Worm (Caenorhabditis elegans) whole organism, L1 larva: Measurements from ENCODE around the gene K01B6.4.

Experiments
- ama-1 ChIP-seq: fragments of 150-350 bp; optimal IDR thresholded peaks from 2 replicates; lab custom pipeline; 2014
- ces-1 ChIP-seq: fragments of 150-350 bp; optimal IDR thresholded peaks from 2 replicates; lab custom pipeline; 2014; ENCODE audit warnings: missing biosample characterization, missing genetic modification reagents, missing genetic modification characterization
- fos-1 ChIP-seq: fragments of 150-350 bp; optimal IDR thresholded peaks from 2 replicates; lab custom pipeline; 2014; ENCODE audit warnings: missing biosample characterization, missing genetic modification characterization
- lin-13 ChIP-seq: fragments of 150-350 bp; optimal IDR thresholded peaks from 2 replicates; lab custom pipeline; 2014; ENCODE audit warnings: missing biosample characterization, missing genetic modification reagents, missing genetic modification characterization
- mdl-1 ChIP-seq, 2 experiments: fragments of 150-350 bp; optimal IDR thresholded peaks; 2 replicates each; lab custom pipeline; 2014 to 2017; ENCODE audit warnings: missing biosample characterization in 2 of 2, missing genetic modification characterization in 2 of 2, inconsistent platforms in 1 of 2
- mep-1 ChIP-seq: fragments of 150-350 bp; optimal IDR thresholded peaks from 2 replicates; lab custom pipeline; 2014; ENCODE audit warnings: missing biosample characterization, missing genetic modification characterization
- nhr-12 ChIP-seq: sonication (generic microtip); optimal IDR thresholded peaks from 2 replicates; lab custom pipeline; 2017; ENCODE audit warnings: missing biosample characterization, missing genetic modification characterization
- nhr-84 ChIP-seq: sonication (generic microtip); optimal IDR thresholded peaks from 2 replicates; lab custom pipeline; 2017; ENCODE audit warnings: missing biosample characterization, missing genetic modification characterization
- nhr-90 ChIP-seq: sonication (generic microtip); optimal IDR thresholded peaks from 2 replicates; lab custom pipeline; 2016; ENCODE audit warnings: mild to moderate bottlenecking, missing genetic modification characterization, missing compliant biosample characterization; ENCODE audit not compliant: poor library complexity
- snpc-4 ChIP-seq: fragments of 150-350 bp; optimal IDR thresholded peaks from 2 replicates; lab custom pipeline; 2014; ENCODE audit warnings: missing biosample characterization, missing genetic modification characterization
- unc-86 ChIP-seq: sonication (generic microtip); optimal IDR thresholded peaks from 2 replicates; lab custom pipeline; 2016; ENCODE audit warnings: missing genetic modification characterization, missing compliant biosample characterization
- unc-98 ChIP-seq: fragments of 200-800 bp; sonication (Bioruptor generic); IDR thresholded peaks from 2 replicates; pipeline ENCODE4 v1.3.6; 2022; ENCODE audit warnings: missing genetic modification characterization, missing compliant biosample characterization
- ztf-11 ChIP-seq, 2 experiments: sonication (generic microtip); optimal IDR thresholded peaks; 2 replicates each; lab custom pipeline; 2016 to 2017; ENCODE audit warnings: missing genetic modification characterization in 2 of 2, missing biosample characterization in 1 of 2, missing compliant biosample characterization in 1 of 2
- ztf-4 ChIP-seq: fragments of 150-350 bp; optimal IDR thresholded peaks from 2 replicates; lab custom pipeline; 2014; ENCODE audit warnings: missing biosample characterization, missing genetic modification characterization

DNA sequence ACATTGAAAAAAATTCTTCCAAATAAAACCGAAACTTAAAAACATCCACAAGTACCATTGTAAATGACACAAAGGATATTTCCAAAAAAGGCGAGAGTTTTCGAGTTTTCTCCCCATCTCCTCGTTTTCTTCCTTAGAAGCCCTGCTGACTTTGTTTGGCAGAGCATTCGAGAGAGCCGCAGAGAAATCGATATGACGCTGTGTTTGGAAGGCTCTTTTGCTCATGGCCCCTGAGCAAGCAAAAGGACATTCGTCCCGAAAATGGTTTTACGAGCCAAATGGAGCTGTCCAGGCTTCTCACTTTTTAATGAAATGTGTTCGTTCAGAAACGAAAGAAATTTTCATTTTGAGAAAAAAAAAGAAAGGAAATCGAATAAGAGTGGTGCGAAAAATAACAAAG, 25.1 kb downstream of the K01B6.4 start:
- TF ChIP-seq ces-1 (GFP tag; lab: Kevin White, UChicago) (no peak), lin-13 (GFP tag; lab: Kevin White, UChicago) (no peak), snpc-4 (no peak), ama-1 (no peak), nhr-12 (tag; lab: Kevin White, UChicago) (no peak), unc-98 (no peak), ztf-11 (tag; optimal IDR thresholded peaks at IDR 0.05; lab: Kevin White, UChicago) (no peak), nhr-84 (tag; lab: Kevin White, UChicago) (no peak), fos-1 (tag; lab: Kevin White, UChicago) (no peak), ztf-4 (tag; lab: Kevin White, UChicago) (no peak), nhr-90 (tag; lab: Kevin White, UChicago) (no peak), unc-86 (tag; lab: Kevin White, UChicago) (no peak), mep-1 (tag; lab: Kevin White, UChicago) (no peak), mdl-1 (tag; optimal IDR thresholded peaks at IDR 0.05; lab: Kevin White, UChicago) (no peak)
